Worm (Caenorhabditis elegans) whole organism, L1 larva: ENCODE data around the gene sec-61.G.

Source experiments
- C16A3.4 ChIP-seq: fragments of 150-350 bp; optimal IDR thresholded peaks from 2 replicates; lab custom pipeline; 2014; ENCODE audit warnings: missing biosample characterization, missing genetic modification characterization
- C34B4.2 ChIP-seq: sonication (generic microtip); optimal IDR thresholded peaks from 2 replicates; lab custom pipeline; 2017; ENCODE audit warnings: mild to moderate bottlenecking, missing genetic modification characterization, missing compliant biosample characterization
- F16B12.6 ChIP-seq: fragments of 150-350 bp; optimal IDR thresholded peaks from 2 replicates; lab custom pipeline; 2014; ENCODE audit warnings: missing biosample characterization, missing genetic modification characterization
- aha-1 ChIP-seq: fragments of 150-350 bp; optimal IDR thresholded peaks from 2 replicates; lab custom pipeline; 2014; ENCODE audit warnings: missing biosample characterization, missing genetic modification characterization
- alr-1 ChIP-seq: fragments of 200-800 bp; sonication (Bioruptor generic); optimal IDR thresholded peaks from 2 replicates; lab custom pipeline; 2018; ENCODE audit warnings: borderline replicate concordance, mild to moderate bottlenecking, missing genetic modification characterization, missing compliant biosample characterization
- aly-2 ChIP-seq: fragments of 150-350 bp; optimal IDR thresholded peaks from 2 replicates; lab custom pipeline; 2014; ENCODE audit warnings: missing biosample characterization, missing genetic modification characterization
- ama-1 ChIP-seq: fragments of 150-350 bp; optimal IDR thresholded peaks from 2 replicates; lab custom pipeline; 2014
- blmp-1 ChIP-seq: fragments of 150-350 bp; optimal IDR thresholded peaks from 2 replicates; lab custom pipeline; 2014; ENCODE audit warnings: missing biosample characterization, missing genetic modification characterization
- ceh-63 ChIP-seq: fragments of 200-800 bp; sonication (Bioruptor generic); optimal IDR thresholded peaks from 2 replicates; lab custom pipeline; 2018; ENCODE audit warnings: mild to moderate bottlenecking, missing genetic modification characterization, missing compliant biosample characterization
- ceh-88 ChIP-seq: fragments of 200-800 bp; sonication (Bioruptor generic); IDR thresholded peaks from 2 replicates; pipeline ENCODE4 v1.3.6; 2022; ENCODE audit warnings: missing genetic modification characterization, missing compliant biosample characterization
- ceh-90 ChIP-seq: sonication (generic microtip); optimal IDR thresholded peaks from 2 replicates; lab custom pipeline; 2016; ENCODE audit warnings: missing genetic modification characterization, missing compliant biosample characterization
- ces-1 ChIP-seq: fragments of 150-350 bp; optimal IDR thresholded peaks from 2 replicates; lab custom pipeline; 2014; ENCODE audit warnings: missing biosample characterization, missing genetic modification reagents, missing genetic modification characterization
- efl-1 ChIP-seq, 4 experiments: fragments of 150-350 bp; optimal IDR thresholded peaks in 3 of 4; peaks in 1 of 4; 1 replicate in 1 of 4; 2 replicates in 3 of 4; lab custom pipeline; 2014; ENCODE audit warnings: missing biosample characterization in 2 of 4, missing genetic modification characterization in 2 of 4, missing genetic modification reagents in 2 of 4
- efl-3 ChIP-seq: fragments of 200-800 bp; sonication (Bioruptor generic); optimal IDR thresholded peaks from 2 replicates; lab custom pipeline; 2018; ENCODE audit warnings: mild to moderate bottlenecking, missing genetic modification characterization, missing compliant biosample characterization
- egl-13 ChIP-seq: sonication (generic microtip); optimal IDR thresholded peaks from 2 replicates; lab custom pipeline; 2016; ENCODE audit warnings: missing genotype, missing genetic modification reagents, missing genetic modification characterization, missing compliant biosample characterization
- egl-27 ChIP-seq, 2 experiments: fragments of 150-350 bp in 1 of 2; sonication (generic microtip); optimal IDR thresholded peaks; 3 replicates each; lab custom pipeline; 2017 to 2018; ENCODE audit warnings: missing biosample characterization in 2 of 2, missing genetic modification characterization in 2 of 2, missing genetic modification reagents in 2 of 2
- elt-3 ChIP-seq, 6 experiments: fragments of 150-350 bp in 1 of 6; sonication (generic microtip); optimal IDR thresholded peaks; 2 replicates each; lab custom pipeline; 2017 to 2018; ENCODE audit warnings: missing biosample characterization in 6 of 6, missing genetic modification characterization in 6 of 6, inconsistent platforms in 1 of 6
- fos-1 ChIP-seq: fragments of 150-350 bp; optimal IDR thresholded peaks from 2 replicates; lab custom pipeline; 2014; ENCODE audit warnings: missing biosample characterization, missing genetic modification characterization
- hlh-17 ChIP-seq: fragments of 200-800 bp; sonication (Bioruptor generic); optimal IDR thresholded peaks from 2 replicates; lab custom pipeline; 2018; ENCODE audit warnings: missing genetic modification characterization, mild to moderate bottlenecking, missing compliant biosample characterization, moderate library complexity, borderline replicate concordance
- hpl-2 ChIP-seq: fragments of 150-350 bp; optimal IDR thresholded peaks from 2 replicates; lab custom pipeline; 2014; ENCODE audit warnings: missing biosample characterization, missing genetic modification reagents, missing genetic modification characterization
- irx-1 ChIP-seq: sonication (generic microtip); optimal IDR thresholded peaks from 2 replicates; lab custom pipeline; 2016; ENCODE audit warnings: missing genetic modification characterization, missing compliant biosample characterization
- isw-1 ChIP-seq: fragments of 200-800 bp; sonication (Bioruptor generic); IDR thresholded peaks from 2 replicates; pipeline ENCODE4 v1.3.6; 2022; ENCODE audit warnings: missing genetic modification characterization, missing compliant biosample characterization
- jun-1 ChIP-seq: fragments of 150-350 bp; optimal IDR thresholded peaks from 2 replicates; lab custom pipeline; 2014; ENCODE audit warnings: missing biosample characterization, missing genetic modification reagents, missing genetic modification characterization
- lin-13 ChIP-seq: fragments of 150-350 bp; optimal IDR thresholded peaks from 2 replicates; lab custom pipeline; 2014; ENCODE audit warnings: missing biosample characterization, missing genetic modification reagents, missing genetic modification characterization
- lin-15B ChIP-seq: fragments of 150-350 bp; sonication (generic microtip); optimal IDR thresholded peaks from 3 replicates; lab custom pipeline; 2014; ENCODE audit warnings: missing biosample characterization, missing genetic modification characterization
- lin-35 ChIP-seq, 2 experiments: fragments of 150-350 bp; optimal IDR thresholded peaks; 2 replicates each; lab custom pipeline; 2014; ENCODE audit warnings: missing biosample characterization in 2 of 2, missing genetic modification characterization in 2 of 2, missing genetic modification reagents in 2 of 2
- lin-39 ChIP-seq: fragments of 150-350 bp; optimal IDR thresholded peaks from 2 replicates; lab custom pipeline; 2014; ENCODE audit warnings: missing biosample characterization, missing genetic modification reagents, missing genetic modification characterization
- lir-3 ChIP-seq: sonication (generic microtip); optimal IDR thresholded peaks from 2 replicates; lab custom pipeline; 2016; ENCODE audit warnings: mild to moderate bottlenecking, missing genetic modification characterization, moderate library complexity, missing compliant biosample characterization; ENCODE audit not compliant: poor library complexity
- lsy-2 ChIP-seq, 2 experiments: fragments of 150-350 bp; optimal IDR thresholded peaks; 2 replicates each; lab custom pipeline; 2014; ENCODE audit warnings: missing biosample characterization in 2 of 2, missing genetic modification characterization in 2 of 2
- mdl-1 ChIP-seq, 2 experiments: fragments of 150-350 bp; optimal IDR thresholded peaks; 2 replicates each; lab custom pipeline; 2014 to 2017; ENCODE audit warnings: missing biosample characterization in 2 of 2, missing genetic modification characterization in 2 of 2, inconsistent platforms in 1 of 2
- nhr-11 ChIP-seq: fragments of 150-350 bp; optimal IDR thresholded peaks from 2 replicates; lab custom pipeline; 2014; ENCODE audit warnings: missing biosample characterization, missing genetic modification characterization
- nhr-12 ChIP-seq: sonication (generic microtip); optimal IDR thresholded peaks from 2 replicates; lab custom pipeline; 2017; ENCODE audit warnings: missing biosample characterization, missing genetic modification characterization
- nhr-19 ChIP-seq: fragments of 200-800 bp; sonication (Bioruptor generic); conservative IDR thresholded peaks from 2 replicates; pipeline ENCODE4 v1.3.6; 2022; ENCODE audit warnings: missing genetic modification characterization, missing compliant biosample characterization
- nhr-237 ChIP-seq: fragments of 150-350 bp; optimal IDR thresholded peaks from 2 replicates; lab custom pipeline; 2014; ENCODE audit warnings: missing biosample characterization, missing genetic modification characterization
- nhr-28 ChIP-seq: fragments of 150-350 bp; optimal IDR thresholded peaks from 2 replicates; lab custom pipeline; 2014; ENCODE audit warnings: missing biosample characterization, missing genetic modification characterization
- nhr-77 ChIP-seq: fragments of 150-350 bp; optimal IDR thresholded peaks from 2 replicates; lab custom pipeline; 2014; ENCODE audit warnings: missing biosample characterization, missing genetic modification characterization
- nhr-84 ChIP-seq: sonication (generic microtip); optimal IDR thresholded peaks from 2 replicates; lab custom pipeline; 2017; ENCODE audit warnings: missing biosample characterization, missing genetic modification characterization
- nhr-90 ChIP-seq: sonication (generic microtip); optimal IDR thresholded peaks from 2 replicates; lab custom pipeline; 2016; ENCODE audit warnings: mild to moderate bottlenecking, missing genetic modification characterization, missing compliant biosample characterization; ENCODE audit not compliant: poor library complexity
- pag-3 ChIP-seq: sonication (generic microtip); optimal IDR thresholded peaks from 2 replicates; lab custom pipeline; 2017; ENCODE audit warnings: missing genetic modification characterization, mild to moderate bottlenecking, missing compliant biosample characterization, antibody characterized with exemption, borderline replicate concordance; ENCODE audit not compliant: insufficient read depth
- pax-3 ChIP-seq: fragments of 200-800 bp; sonication (Bioruptor generic); optimal IDR thresholded peaks from 2 replicates; lab custom pipeline; 2018; ENCODE audit warnings: mild to moderate bottlenecking, missing genetic modification characterization, moderate library complexity, missing compliant biosample characterization
- pqm-1 ChIP-seq: sonication (generic microtip); optimal IDR thresholded peaks from 3 replicates; lab custom pipeline; 2017; ENCODE audit warnings: missing biosample characterization, missing genetic modification characterization
- skn-1 ChIP-seq: fragments of 150-350 bp; optimal IDR thresholded peaks from 2 replicates; lab custom pipeline; 2014; ENCODE audit warnings: missing biosample characterization, missing genetic modification characterization
- snpc-4 ChIP-seq: fragments of 150-350 bp; optimal IDR thresholded peaks from 2 replicates; lab custom pipeline; 2014; ENCODE audit warnings: missing biosample characterization, missing genetic modification characterization
- sptf-1 ChIP-seq: fragments of 150-350 bp; optimal IDR thresholded peaks from 2 replicates; lab custom pipeline; 2014; ENCODE audit warnings: missing biosample characterization, missing genetic modification characterization
- unc-130 ChIP-seq: fragments of 150-350 bp; optimal IDR thresholded peaks from 2 replicates; lab custom pipeline; 2017; ENCODE audit warnings: missing biosample characterization, missing genetic modification characterization, inconsistent platforms
- vab-15 ChIP-seq: sonication (generic microtip); optimal IDR thresholded peaks from 2 replicates; lab custom pipeline; 2017; ENCODE audit warnings: missing genotype, mild to moderate bottlenecking, missing genetic modification characterization, missing compliant biosample characterization
- zag-1 ChIP-seq: fragments of 150-350 bp; optimal IDR thresholded peaks from 2 replicates; lab custom pipeline; 2014; ENCODE audit warnings: missing biosample characterization, missing genetic modification characterization
- ztf-11 ChIP-seq, 2 experiments: sonication (generic microtip); optimal IDR thresholded peaks; 2 replicates each; lab custom pipeline; 2016 to 2017; ENCODE audit warnings: missing genetic modification characterization in 2 of 2, missing biosample characterization in 1 of 2, missing compliant biosample characterization in 1 of 2

sec-61.G gene

DNA sequence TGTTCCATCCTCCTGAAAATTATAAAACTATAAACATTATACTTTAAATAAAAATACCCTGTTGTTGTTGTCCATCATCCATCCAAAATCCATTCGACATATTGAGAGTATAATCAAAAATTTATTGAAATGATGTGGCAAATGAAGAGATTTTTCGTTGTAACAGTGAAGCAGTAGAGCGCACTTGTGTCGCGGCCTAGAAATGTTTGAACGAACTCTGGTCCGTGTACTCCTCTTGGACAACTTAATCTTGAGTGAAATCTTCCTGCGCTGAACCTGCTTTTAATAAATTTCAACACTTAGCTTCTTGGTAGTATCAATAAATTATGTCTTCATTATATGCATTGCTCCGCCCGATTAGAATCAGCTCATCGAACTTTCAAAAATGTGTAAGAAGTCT, 2.3 kb downstream of the sec-61.G start, which contains the start of the genes F32D8.14 and F32D8.5 (continued):
- no peak for TF ChIP-seq nhr-12
- TF ChIP-seq ceh-63 (GFP tag; lab: Kevin White, UChicago) = no peak
- peak; percentile 42 for TF ChIP-seq fos-1 (tag; lab: Kevin White, UChicago)
- TF ChIP-seq lin-15B (tag; lab: Kevin White, UChicago) = peak; percentile 84
- TF ChIP-seq lin-35 (GFP tag; optimal IDR thresholded peaks at IDR 0.05; lab: Kevin White, UChicago) = peak; percentile 85 to 88
- TF ChIP-seq hpl-2 (GFP tag; lab: Kevin White, UChicago) = no peak
- peak; percentile 88 for TF ChIP-seq C16A3.4 (tag; lab: Kevin White, UChicago)
- peak; percentile 61 for TF ChIP-seq vab-15
- no peak for TF ChIP-seq C34B4.2 (tag; lab: Kevin White, UChicago)
- peak; percentile 27 for TF ChIP-seq nhr-237 (tag; lab: Kevin White, UChicago)
- TF ChIP-seq elt-3 (tag; optimal IDR thresholded peaks at IDR 0.05; lab: Kevin White, UChicago) = peak in 1 of 6 experiments; percentile 77
- peak; percentile 87 to 89 for TF ChIP-seq lsy-2 (tag; optimal IDR thresholded peaks at IDR 0.05; lab: Kevin White, UChicago)
- peak; percentile 61 for TF ChIP-seq isw-1 (GFP tag; lab: Robert Waterston, UW)
- TF ChIP-seq, all 84 proteins: peak for 56

DNA sequence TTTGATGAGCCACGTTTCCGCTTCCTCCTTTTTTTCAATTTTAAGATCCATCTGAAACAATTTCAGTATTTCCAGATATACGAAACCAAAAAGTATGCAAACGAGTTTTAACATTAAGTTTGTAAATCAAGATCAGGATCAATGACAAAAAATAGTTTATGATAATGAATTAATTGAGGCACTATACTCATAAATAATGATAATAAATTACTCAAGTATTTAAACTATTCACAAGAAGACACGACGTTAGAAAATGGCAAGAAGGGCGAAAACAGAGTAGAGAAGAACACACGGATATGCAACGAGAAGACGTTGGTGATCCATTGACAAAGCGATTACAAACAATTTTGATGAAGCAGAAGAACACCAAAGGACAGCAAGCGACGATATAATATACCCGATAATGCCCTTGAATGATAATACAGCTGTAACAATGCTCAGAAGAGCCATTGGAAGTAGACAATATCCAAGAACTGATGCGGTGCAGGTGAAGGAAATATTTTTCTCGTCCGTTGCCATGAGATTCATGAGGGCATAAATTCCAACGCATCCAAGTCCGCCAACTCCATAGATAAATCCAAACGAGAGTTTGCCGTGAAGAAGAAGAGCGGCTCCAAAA, 3.3 kb downstream of the sec-61.G start, which contains the start of gene F32D8.4:
F32D8.4 (minus strand) TSS at position 51 of the 619 bp plus-strand sequence.
- TF ChIP-seq skn-1 (tag; lab: Kevin White, UChicago) (no peak), lir-3 (no peak), ama-1 (no peak), ceh-88 (GFP tag; lab: Robert Waterston, UW) (no peak), efl-1 (optimal IDR thresholded peaks at IDR 0.05; lab: Kevin White, UChicago) (no peak), efl-1 (GFP tag; optimal IDR thresholded peaks at IDR 0.05 in 1 of 2; lab: Kevin White, UChicago) (peak in 1 of 2 experiments; percentile 90)

- TF ChIP-seq F16B12.6 (tag; lab: Kevin White, UChicago) (no peak), ztf-11 (tag; optimal IDR thresholded peaks at IDR 0.05; lab: Kevin White, UChicago) (no peak), egl-27 (tag; optimal IDR thresholded peaks at IDR 0.05; lab: Kevin White, UChicago) (no peak), pqm-1 (no peak), lin-15B (tag; lab: Kevin White, UChicago) (no peak), nhr-77 (no peak), nhr-11 (tag; lab: Kevin White, UChicago) (no peak), unc-130 (tag; lab: Kevin White, UChicago) (peak; percentile 57), nhr-19 (GFP tag; lab: Robert Waterston, UW) (peak; percentile 74), snpc-4 (tag; lab: Kevin White, UChicago) (no peak), zag-1 (tag; lab: Kevin White, UChicago) (no peak), nhr-12 (no peak), lir-3 (peak; percentile 18), aly-2 (tag; lab: Kevin White, UChicago) (no peak), nhr-84 (tag; lab: Kevin White, UChicago) (no peak), efl-3 (GFP tag; lab: Kevin White, UChicago) (no peak), lin-39 (tag; lab: Kevin White, UChicago) (no peak), irx-1 (tag; lab: Kevin White, UChicago) (no peak), egl-13 (tag; lab: Kevin White, UChicago) (no peak), nhr-28 (tag; lab: Kevin White, UChicago) (no peak), mdl-1 (tag; optimal IDR thresholded peaks at IDR 0.05; lab: Kevin White, UChicago) (peak in 1 of 2 experiments; percentile 10), ceh-90 (no peak), pax-3 (tag; lab: Kevin White, UChicago) (no peak), nhr-90 (tag; lab: Kevin White, UChicago) (peak; percentile 41), ceh-88 (GFP tag; lab: Robert Waterston, UW) (no peak), aha-1 (no peak), blmp-1 (peak; percentile 55), sptf-1 (no peak), hlh-17 (no peak), jun-1 (tag; lab: Kevin White, UChicago) (no peak), alr-1 (tag; lab: Kevin White, UChicago) (no peak), ces-1 (GFP tag; lab: Kevin White, UChicago) (no peak), lin-13 (GFP tag; lab: Kevin White, UChicago) (peak; percentile 9), lsy-2 (tag; optimal IDR thresholded peaks at IDR 0.05; lab: Kevin White, UChicago) (peak; percentile 33 to 45), pag-3 (tag; lab: Kevin White, UChicago) (no peak)
Measured at ce11 chrV:10890980-10891379, 6.0 kb downstream of the sec-61.G start, which contains the start of gene F32D8.12. TSS of gene F32D8.12 (minus strand) at chrV:10891027.
